Worm (Caenorhabditis elegans): ENCODE data around the gene C14A4.8.

C14A4.8 gene

DNA sequence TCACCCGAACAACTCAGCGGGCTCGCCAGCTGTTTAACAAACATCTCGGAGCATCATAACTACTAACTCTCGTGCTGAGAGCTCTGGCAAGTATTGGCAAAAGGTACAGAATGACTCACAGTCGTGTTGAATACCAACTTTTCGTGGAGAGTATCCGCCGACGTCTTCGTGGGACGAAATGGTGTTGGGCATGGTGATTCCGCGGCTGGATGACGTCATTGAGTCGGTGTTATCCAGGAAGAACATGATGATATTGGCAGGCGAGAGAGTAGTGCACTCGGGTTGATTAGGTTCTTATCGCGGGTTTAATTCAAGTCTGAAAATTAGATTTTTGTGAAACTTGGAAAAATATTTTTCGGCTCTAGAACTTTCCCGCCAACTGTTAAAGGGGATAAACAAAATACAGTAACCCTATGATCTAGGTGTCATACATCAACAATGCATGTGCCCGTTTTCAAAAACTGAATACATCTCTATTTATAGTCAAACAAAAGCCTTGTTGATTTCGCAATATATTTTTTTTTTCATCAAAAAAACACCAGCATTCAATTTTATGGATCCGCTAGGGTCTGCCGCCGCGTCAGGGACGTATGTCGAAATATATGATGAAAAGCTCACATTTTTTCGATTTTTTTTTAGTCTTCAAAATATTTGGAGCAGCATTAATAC lies 44.4 kb downstream of the C14A4.8 start (continued):
- no peak for TF ChIP-seq F44E2.7 (GFP tag; IDR thresholded peaks at IDR 0.05)
- no peak for TF ChIP-seq lir-3 (tag; optimal IDR thresholded peaks at IDR 0.05)
- TF ChIP-seq nhr-11 (tag; optimal IDR thresholded peaks at IDR 0.05), result peak; percentile 31
- TF ChIP-seq mxl-3 (GFP tag; optimal IDR thresholded peaks at IDR 0.05), result no peak
- 0 out of 4 replicates have a peak, but pooled peaks have one; percentile 15 to 25 for TF ChIP-seq madf-5 (GFP tag; IDR thresholded peaks at IDR 0.05)
- no peak for TF ChIP-seq vab-7 (GFP tag; IDR thresholded peaks at IDR 0.05)
- no peak; the same call in 1 of the 2 replicates for TF ChIP-seq php-3 (GFP tag; IDR thresholded peaks at IDR 0.05)
- TF ChIP-seq rbr-2 (tag; optimal IDR thresholded peaks at IDR 0.05), result no peak
- TF ChIP-seq F26F4.8 (GFP tag; conservative IDR thresholded peaks at IDR 0.05), result no peak
- TF ChIP-seq zag-1 (tag; optimal IDR thresholded peaks at IDR 0.05), result no peak
- TF ChIP-seq unc-39 (tag; optimal IDR thresholded peaks at IDR 0.05), result no peak

DNA sequence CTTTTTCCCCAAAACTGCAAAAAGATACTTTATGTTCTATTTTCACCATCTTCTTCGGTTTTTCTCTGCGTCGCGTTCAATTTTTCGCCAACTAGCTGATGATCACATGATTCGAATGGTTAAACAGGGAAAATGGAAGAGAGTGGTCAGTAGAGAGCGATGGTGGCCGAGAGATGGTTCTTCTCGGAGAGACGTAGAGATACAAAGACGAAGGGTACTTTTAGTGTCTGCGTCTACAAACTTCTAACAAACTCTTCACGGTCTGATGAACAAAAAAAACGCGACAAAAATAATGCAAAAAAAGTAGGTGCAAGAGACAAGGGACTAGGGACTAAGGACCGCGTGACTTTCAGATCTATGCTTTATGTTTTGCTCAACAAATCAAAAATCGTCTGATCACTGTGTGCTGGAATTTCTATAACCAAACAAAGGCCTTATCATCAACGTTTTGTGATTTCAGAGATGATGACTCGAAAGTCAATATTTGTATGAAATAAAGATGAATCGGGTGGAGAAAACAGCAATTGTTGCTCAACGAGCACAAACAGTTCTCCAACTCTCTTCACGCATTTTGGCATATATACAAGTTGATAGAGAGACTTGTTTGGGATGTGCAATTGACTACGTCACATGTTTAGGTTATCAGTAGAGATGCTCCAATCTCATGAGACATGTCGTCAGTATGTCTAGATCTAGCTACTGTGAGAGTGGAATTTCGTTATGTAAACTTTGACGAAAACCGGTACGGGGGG lies 45.8 kb downstream of the C14A4.8 start:
- TF ChIP-seq tra-1 (GFP tag; IDR thresholded peaks at IDR 0.05) (peak; percentile 82), nhr-11 (tag; optimal IDR thresholded peaks at IDR 0.05) (peak; percentile 98), pha-4 (GFP tag; IDR thresholded peaks at IDR 0.05) (peak; percentile 41; the same call in 1 of the 2 replicates), pha-4 (tag; optimal IDR thresholded peaks at IDR 0.05) (no peak), duxl-1 (tag; optimal IDR thresholded peaks at IDR 0.05; ENCODE audit: poor library complexity) (peak; percentile 70), daf-19 (GFP tag; conservative IDR thresholded peaks at IDR 0.05) (no peak), mep-1 (tag; optimal IDR thresholded peaks at IDR 0.05) (peak; percentile 89), nhr-42 (GFP tag; IDR thresholded peaks at IDR 0.05) (peak; percentile 60; the same call in 1 of the 2 replicates), ceh-20 (GFP tag; IDR thresholded peaks at IDR 0.05) (peak; percentile 70), ces-1 (GFP tag; optimal IDR thresholded peaks at IDR 0.05) (peak; percentile 63), cey-2 (tag; optimal IDR thresholded peaks at IDR 0.05; ENCODE audit: borderline replicate concordance, insufficient read depth) (peak; percentile 57), fkh-10 (GFP tag; optimal IDR thresholded peaks at IDR 0.05) (peak; percentile 91), nhr-102 (tag; optimal IDR thresholded peaks at IDR 0.05) (peak; percentile 72), mdt-29 (GFP tag; IDR thresholded peaks at IDR 0.05) (peak; percentile 55; the same call in 1 of the 2 replicates), dmd-8 (GFP tag; IDR thresholded peaks at IDR 0.05) (no peak), T26A8.4 (GFP tag; IDR thresholded peaks at IDR 0.05) (peak; percentile 67), attf-4 (tag; optimal IDR thresholded peaks at IDR 0.05) (no peak), F44E2.7 (GFP tag; IDR thresholded peaks at IDR 0.05) (no peak), D1046.2 (GFP tag; IDR thresholded peaks at IDR 0.05) (no peak), ama-1 (optimal IDR thresholded peaks at IDR 0.05) (peak; percentile 82), dmd-6 (GFP tag; IDR thresholded peaks at IDR 0.05) (peak; percentile 87), ceh-82 (tag; optimal IDR thresholded peaks at IDR 0.05) (no peak), daf-12 (tag; optimal IDR thresholded peaks at IDR 0.05) (no peak), lim-7 (GFP tag; IDR thresholded peaks at IDR 0.05) (0 out of 2 replicates have a peak, but pooled peaks have one; percentile 18), nhr-6 (tag; optimal IDR thresholded peaks at IDR 0.05) (peak; percentile 66), jun-1 (tag; optimal IDR thresholded peaks at IDR 0.05) (peak; percentile 89), pqm-1 (tag; optimal IDR thresholded peaks at IDR 0.05) (no peak), hlh-11 (tag; optimal IDR thresholded peaks at IDR 0.05) (peak; percentile 96), zip-2 (tag; optimal IDR thresholded peaks at IDR 0.05) (no peak), F26F4.8 (GFP tag; conservative IDR thresholded peaks at IDR 0.05) (no peak), sdz-12 (GFP tag; optimal IDR thresholded peaks at IDR 0.05) (peak; percentile 7), hmg-1.1 (GFP tag; IDR thresholded peaks at IDR 0.05) (peak; percentile 80), zip-11 (GFP tag; IDR thresholded peaks at IDR 0.05) (no peak), lsy-2 (tag; optimal IDR thresholded peaks at IDR 0.05) (peak; percentile 76 to 92), unc-39 (tag; optimal IDR thresholded peaks at IDR 0.05) (no peak), Y5F2A.4 (GFP tag; optimal IDR thresholded peaks at IDR 0.05) (no peak), F37D6.2 (tag; optimal IDR thresholded peaks at IDR 0.05) (peak; percentile 70), Y75B8A.6 (GFP tag; IDR thresholded peaks at IDR 0.05) (0 out of 2 replicates have a peak, but pooled peaks have one; percentile 74), nhr-48 (tag; optimal IDR thresholded peaks at IDR 0.05) (peak; percentile 95), lir-3 (tag; optimal IDR thresholded peaks at IDR 0.05) (no peak), ctbp-1 (GFP tag; IDR thresholded peaks at IDR 0.05) (peak; percentile 80), zag-1 (tag; optimal IDR thresholded peaks at IDR 0.05) (peak; percentile 52)

All from whole organism, L4 larva.